Fruit fly (Drosophila melanogaster) S2 (cell line): Measurements from ENCODE around the gene CG42399.

Experiments
- CG8478 ChIP-seq: fragments of >200 bp; optimal IDR thresholded peaks from 2 replicates; lab custom pipeline; 2018
- CTCF ChIP-seq, 2 experiments: fragments of >200 bp; optimal IDR thresholded peaks; 2 replicates each; lab custom pipeline; 2018

Gene CG42399

dm6 chr2L:134563-135382, 18.3 kb downstream of the CG42399 start:
- TF ChIP-seq CG8478 (lab: Kevin White, UChicago), result no peak
- no peak for TF ChIP-seq CTCF (optimal IDR thresholded peaks at IDR 0.05; lab: Kevin White, UChicago)

- no peak for TF ChIP-seq CG8478 (lab: Kevin White, UChicago)
- TF ChIP-seq CTCF (optimal IDR thresholded peaks at IDR 0.05; lab: Kevin White, UChicago), result no peak
Measured at dm6 chr2L:131466-132270, 21.4 kb downstream of the CG42399 start, which contains the start of gene Gs1. Gs1 (plus strand) TSS chr2L:132077.

- TF ChIP-seq CG8478 (lab: Kevin White, UChicago), result no peak
- TF ChIP-seq CTCF (optimal IDR thresholded peaks at IDR 0.05; lab: Kevin White, UChicago), result no peak
Measured at dm6 chr2L:130691-131090, 22.4 kb downstream of the CG42399 start, which contains the start of gene CG3164. CG3164 (minus strand) TSS chr2L:130791.

- TF ChIP-seq CTCF (optimal IDR thresholded peaks at IDR 0.05; lab: Kevin White, UChicago), result no peak
- TF ChIP-seq CG8478 (lab: Kevin White, UChicago), result peak; percentile 56
Measured at dm6 chr2L:128977-129941, 23.8 kb downstream of the CG42399 start.

- TF ChIP-seq CG8478 (lab: Kevin White, UChicago) (no peak), CTCF (optimal IDR thresholded peaks at IDR 0.05; lab: Kevin White, UChicago) (no peak)
Measured at dm6 chr2L:128296-128715, 24.8 kb downstream of the CG42399 start.

- no peak for TF ChIP-seq CTCF (optimal IDR thresholded peaks at IDR 0.05; lab: Kevin White, UChicago)
- no peak for TF ChIP-seq CG8478 (lab: Kevin White, UChicago)
Measured at dm6 chr2L:125364-126252, 27.5 kb downstream of the CG42399 start.

dm6 chr2L:123007-123327, 30.1 kb downstream of the CG42399 start:
- TF ChIP-seq CG8478 (lab: Kevin White, UChicago) (no peak), CTCF (optimal IDR thresholded peaks at IDR 0.05; lab: Kevin White, UChicago) (no peak)

- TF ChIP-seq CTCF (optimal IDR thresholded peaks at IDR 0.05; lab: Kevin White, UChicago) (peak; percentile 42 to 66), CG8478 (lab: Kevin White, UChicago) (no peak)
Measured at dm6 chr2L:122167-123006, 30.7 kb downstream of the CG42399 start.

dm6 chr2L:121456-121831, 31.7 kb downstream of the CG42399 start, which contains the start of gene CG4822:
CG4822 (minus strand) TSS chr2L:121754.
- no peak for TF ChIP-seq CTCF (optimal IDR thresholded peaks at IDR 0.05; lab: Kevin White, UChicago)
- no peak for TF ChIP-seq CG8478 (lab: Kevin White, UChicago)

- TF ChIP-seq CG8478 (lab: Kevin White, UChicago) (no peak), CTCF (optimal IDR thresholded peaks at IDR 0.05; lab: Kevin White, UChicago) (no peak)
Measured at dm6 chr2L:120492-121455, 32.3 kb downstream of the CG42399 start.

dm6 chr2L:117750-118149, 35.4 kb downstream of the CG42399 start:
- TF ChIP-seq CG8478 (lab: Kevin White, UChicago) (no peak), CTCF (optimal IDR thresholded peaks at IDR 0.05; lab: Kevin White, UChicago) (no peak)
